Fruit fly (Drosophila melanogaster) whole organism, pupa: ENCODE data around the gene Nepl14.

Experiments
- CG12605 ChIP-seq: fragments of 200-800 bp; sonication (Bioruptor generic); IDR thresholded peaks from 2 replicates; pipeline ENCODE4 v1.3.6; 2022; ENCODE audit warnings: missing biosample characterization, missing genetic modification characterization
- CG13204 ChIP-seq: fragments of 200-800 bp; sonication (Bioruptor generic); optimal IDR thresholded peaks from 2 replicates; lab custom pipeline; 2018; ENCODE audit warnings: missing biosample characterization, mild to moderate bottlenecking, missing genetic modification characterization, moderate library complexity
- CG14655 ChIP-seq: fragments of 200-800 bp; sonication (Bioruptor generic); optimal IDR thresholded peaks from 3 replicates; lab custom pipeline; 2017; ENCODE audit warnings: mild to moderate bottlenecking, missing biosample characterization, missing genetic modification reagents, missing genetic modification characterization
- CG17806 ChIP-seq: fragments of 200-800 bp; sonication (Bioruptor generic); optimal IDR thresholded peaks from 2 replicates; lab custom pipeline; 2018; ENCODE audit warnings: missing biosample characterization, mild to moderate bottlenecking, missing genetic modification characterization, moderate library complexity
- CG32121 ChIP-seq: fragments of 200-800 bp; sonication (Bioruptor generic); IDR thresholded peaks from 2 replicates; pipeline ENCODE4 v1.3.6; 2022; ENCODE audit warnings: missing biosample characterization, missing genetic modification characterization
- CG34367 ChIP-seq: fragments of 200-800 bp; sonication (Bioruptor generic); optimal IDR thresholded peaks from 2 replicates; lab custom pipeline; 2018; ENCODE audit warnings: missing biosample characterization, mild to moderate bottlenecking, missing genetic modification characterization
- CG9948 ChIP-seq: fragments of 200-800 bp; sonication (Bioruptor generic); optimal IDR thresholded peaks from 2 replicates; lab custom pipeline; 2018; ENCODE audit warnings: missing biosample characterization, mild to moderate bottlenecking, missing genetic modification characterization, moderate library complexity
- Ets98B ChIP-seq: fragments of 200-800 bp; sonication (Bioruptor generic); IDR thresholded peaks from 2 replicates; pipeline ENCODE4 v1.3.6; 2022; ENCODE audit warnings: missing biosample characterization, missing genetic modification characterization
- Pif1A ChIP-seq: fragments of 200-800 bp; sonication (Bioruptor generic); optimal IDR thresholded peaks from 3 replicates; lab custom pipeline; 2016; ENCODE audit warnings: missing biosample characterization, missing genetic modification characterization
- Pif1B ChIP-seq: fragments of 200-800 bp; sonication (Bioruptor generic); optimal IDR thresholded peaks from 3 replicates; lab custom pipeline; 2016; ENCODE audit warnings: missing biosample characterization, missing genetic modification characterization
- fd96Ca ChIP-seq: fragments of 200-800 bp; sonication (Bioruptor generic); IDR thresholded peaks from 3 replicates; pipeline ENCODE4 v1.3.6; 2022; ENCODE audit warnings: missing biosample characterization, missing genetic modification characterization

DNA sequence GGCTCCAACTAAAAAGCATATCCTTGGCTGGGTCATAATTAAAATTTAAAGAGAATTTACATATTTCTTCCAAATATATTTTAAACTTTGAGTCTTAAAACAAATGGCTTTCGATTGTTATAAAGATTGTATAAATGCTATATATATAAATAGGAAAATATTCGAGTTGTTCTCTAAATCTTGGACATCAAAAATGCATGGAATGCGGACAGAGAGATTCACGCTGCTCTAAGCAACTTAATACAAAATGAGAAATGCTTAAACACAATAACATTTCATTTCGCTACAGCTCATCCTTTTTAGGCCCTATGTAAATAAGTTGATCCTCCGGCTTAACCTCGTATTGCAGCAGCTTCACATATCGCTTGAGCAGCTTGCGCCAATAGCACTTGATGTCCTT lies 14.6 kb downstream of the Nepl14 start, which contains the start of gene CG31139:
- no peak for TF ChIP-seq CG32121 (GFP tag; lab: Robert Waterston, UW)
- no peak for TF ChIP-seq CG34367
- no peak for TF ChIP-seq CG13204 (GFP tag; lab: Kevin White, UChicago)
- TF ChIP-seq Pif1B (GFP tag; lab: Kevin White, UChicago) = no peak
- TF ChIP-seq CG14655 (GFP tag; lab: Kevin White, UChicago) = no peak
- TF ChIP-seq CG17806 = no peak
- no peak for TF ChIP-seq fd96Ca
- TF ChIP-seq Ets98B (GFP tag; lab: Robert Waterston, UW) = no peak
- no peak for TF ChIP-seq Pif1A (GFP tag; lab: Kevin White, UChicago)
- no peak for TF ChIP-seq CG12605
- no peak for TF ChIP-seq CG9948 (tag; lab: Kevin White, UChicago)
